Worm (Caenorhabditis elegans) whole organism, late embryonic: ENCODE data around the gene ttr-5.

Experiments
- C38D4.7 ChIP-seq: fragments of 200-800 bp; sonication (Bioruptor generic); optimal IDR thresholded peaks from 2 replicates; lab custom pipeline; 2018; ENCODE audit warnings: mild to moderate bottlenecking, missing genetic modification characterization, moderate library complexity, missing compliant biosample characterization
- K02D7.2 ChIP-seq: sonication (generic microtip); optimal IDR thresholded peaks from 2 replicates; lab custom pipeline; 2017; ENCODE audit warnings: mild to moderate bottlenecking, missing genetic modification characterization, missing compliant biosample characterization
- ahr-1 ChIP-seq: sonication (generic microtip); optimal IDR thresholded peaks from 2 replicates; lab custom pipeline; 2016; ENCODE audit warnings: missing genetic modification characterization, missing compliant biosample characterization
- ama-1 ChIP-seq: fragments of 150-350 bp; optimal IDR thresholded peaks from 2 replicates; lab custom pipeline; 2014
- ceh-18 ChIP-seq: sonication (generic microtip); optimal IDR thresholded peaks from 2 replicates; lab custom pipeline; 2016; ENCODE audit warnings: missing genetic modification characterization, missing compliant biosample characterization
- ceh-19 ChIP-seq: fragments of 200-800 bp; sonication (Bioruptor generic); optimal IDR thresholded peaks from 2 replicates; lab custom pipeline; 2018; ENCODE audit warnings: mild to moderate bottlenecking, missing genetic modification characterization, missing compliant biosample characterization
- ceh-2 ChIP-seq: sonication (generic microtip); optimal IDR thresholded peaks from 2 replicates; lab custom pipeline; 2016; ENCODE audit warnings: missing genotype, missing genetic modification characterization, missing compliant biosample characterization
- ceh-22 ChIP-seq: sonication (generic microtip); optimal IDR thresholded peaks from 2 replicates; lab custom pipeline; 2017; ENCODE audit warnings: missing biosample characterization, missing genetic modification characterization
- ceh-24 ChIP-seq: sonication (generic microtip); optimal IDR thresholded peaks from 2 replicates; lab custom pipeline; 2016; ENCODE audit warnings: mild to moderate bottlenecking, missing genetic modification characterization, missing compliant biosample characterization
- ceh-30 ChIP-seq: fragments of 150-350 bp; optimal IDR thresholded peaks from 2 replicates; lab custom pipeline; 2014; ENCODE audit warnings: missing biosample characterization, missing genetic modification characterization
- ceh-31 ChIP-seq: sonication (generic microtip); optimal IDR thresholded peaks from 2 replicates; lab custom pipeline; 2016; ENCODE audit warnings: missing genetic modification characterization, missing compliant biosample characterization
- ceh-34 ChIP-seq: sonication (generic microtip); optimal IDR thresholded peaks from 2 replicates; lab custom pipeline; 2016; ENCODE audit warnings: mild to moderate bottlenecking, missing genetic modification characterization, missing compliant biosample characterization
- ceh-45 ChIP-seq: fragments of 200-800 bp; sonication (Bioruptor generic); IDR thresholded peaks from 2 replicates; pipeline ENCODE4 v1.3.6; 2022; ENCODE audit warnings: missing genetic modification reagents, missing genetic modification characterization, missing compliant biosample characterization
- ceh-48 ChIP-seq: sonication (generic microtip); optimal IDR thresholded peaks from 2 replicates; lab custom pipeline; 2016; ENCODE audit warnings: missing genetic modification characterization, inconsistent platforms, missing compliant biosample characterization
- ceh-6 ChIP-seq: fragments of 200-800 bp; sonication (Bioruptor generic); optimal IDR thresholded peaks from 2 replicates; lab custom pipeline; 2018; ENCODE audit warnings: mild to moderate bottlenecking, missing genetic modification characterization, missing compliant biosample characterization
- che-1 ChIP-seq: sonication (generic microtip); optimal IDR thresholded peaks from 2 replicates; lab custom pipeline; 2016; ENCODE audit warnings: mild to moderate bottlenecking, missing genetic modification characterization, missing compliant biosample characterization
- elt-2 ChIP-seq: sonication (generic microtip); optimal IDR thresholded peaks from 2 replicates; lab custom pipeline; 2016; ENCODE audit warnings: missing genetic modification reagents, missing genetic modification characterization, missing compliant biosample characterization
- ets-4 ChIP-seq: sonication (generic microtip); optimal IDR thresholded peaks from 2 replicates; lab custom pipeline; 2016; ENCODE audit warnings: missing genetic modification characterization, missing compliant biosample characterization
- fax-1 ChIP-seq: sonication (generic microtip); optimal IDR thresholded peaks from 2 replicates; lab custom pipeline; 2016; ENCODE audit warnings: missing genotype, missing genetic modification characterization, missing compliant biosample characterization
- hlh-15 ChIP-seq: sonication (generic microtip); optimal IDR thresholded peaks from 2 replicates; lab custom pipeline; 2016; ENCODE audit warnings: missing genetic modification characterization, missing compliant biosample characterization
- hlh-30 ChIP-seq: sonication (generic microtip); optimal IDR thresholded peaks from 2 replicates; lab custom pipeline; 2017; ENCODE audit warnings: antibody characterized with exemption, missing genetic modification characterization, missing compliant biosample characterization; ENCODE audit not compliant: insufficient read depth
- lin-11 ChIP-seq: fragments of 200-800 bp; sonication (Bioruptor generic); optimal IDR thresholded peaks from 2 replicates; lab custom pipeline; 2018; ENCODE audit warnings: mild to moderate bottlenecking, missing genetic modification characterization, missing compliant biosample characterization
- madf-2 ChIP-seq: sonication (generic microtip); optimal IDR thresholded peaks from 2 replicates; lab custom pipeline; 2017; ENCODE audit warnings: missing genetic modification characterization, missing compliant biosample characterization
- mec-3 ChIP-seq: sonication (generic microtip); optimal IDR thresholded peaks from 2 replicates; lab custom pipeline; 2016; ENCODE audit warnings: borderline replicate concordance, missing genetic modification characterization, missing compliant biosample characterization
- nfya-1 ChIP-seq: sonication (generic microtip); optimal IDR thresholded peaks from 2 replicates; lab custom pipeline; 2017; ENCODE audit warnings: missing genetic modification characterization, mild to moderate bottlenecking, missing compliant biosample characterization, antibody characterized with exemption, moderate library complexity
- pag-3 ChIP-seq: sonication (generic microtip); optimal IDR thresholded peaks from 2 replicates; lab custom pipeline; 2016; ENCODE audit warnings: missing compliant biosample characterization, missing genetic modification characterization, borderline replicate concordance
- pat-9 ChIP-seq: fragments of 200-800 bp; sonication (Bioruptor generic); optimal IDR thresholded peaks from 2 replicates; lab custom pipeline; 2018; ENCODE audit warnings: mild to moderate bottlenecking, missing genetic modification characterization, moderate library complexity, missing compliant biosample characterization
- pax-1 ChIP-seq: fragments of 150-350 bp; optimal IDR thresholded peaks from 2 replicates; lab custom pipeline; 2014; ENCODE audit warnings: missing biosample characterization, missing genetic modification characterization
- pha-2 ChIP-seq: sonication (generic microtip); optimal IDR thresholded peaks from 2 replicates; lab custom pipeline; 2017; ENCODE audit warnings: mild to moderate bottlenecking, missing genetic modification characterization, missing compliant biosample characterization
- pha-4 ChIP-seq: fragments of 150-350 bp; optimal IDR thresholded peaks from 2 replicates; lab custom pipeline; 2018; ENCODE audit warnings: missing biosample characterization, missing genetic modification reagents, missing genetic modification characterization
- pros-1 ChIP-seq: fragments of 150-350 bp; optimal IDR thresholded peaks from 2 replicates; lab custom pipeline; 2014; ENCODE audit warnings: missing biosample characterization, missing genetic modification reagents, missing genetic modification characterization
- ref-2 ChIP-seq: sonication (generic microtip); optimal IDR thresholded peaks from 2 replicates; lab custom pipeline; 2016; ENCODE audit warnings: missing genetic modification characterization, missing compliant biosample characterization
- sox-2 ChIP-seq: fragments of 200-800 bp; sonication (Bioruptor generic); IDR thresholded peaks from 2 replicates; pipeline ENCODE4 v1.3.6; 2022; ENCODE audit warnings: missing genetic modification reagents, missing genetic modification characterization, missing compliant biosample characterization
- ttx-3 ChIP-seq: sonication (generic microtip); optimal IDR thresholded peaks from 2 replicates; lab custom pipeline; 2016; ENCODE audit warnings: missing genetic modification reagents, missing genetic modification characterization, missing compliant biosample characterization
- unc-3 ChIP-seq, 2 experiments: fragments of 200-800 bp in 1 of 2; sonication (Bioruptor generic) in 1 of 2; sonication (generic microtip) in 1 of 2; conservative IDR thresholded peaks in 1 of 2; optimal IDR thresholded peaks in 1 of 2; 2 replicates each; pipeline versions ENCODE4 v1.3.6 to Lab custom; 2016 to 2022; ENCODE audit warnings: missing compliant biosample characterization in 2 of 2, missing genetic modification characterization in 2 of 2, missing genetic modification reagents in 1 of 2
- unc-42 ChIP-seq: sonication (generic microtip); optimal IDR thresholded peaks from 2 replicates; lab custom pipeline; 2016; ENCODE audit warnings: missing genotype, missing genetic modification characterization, missing compliant biosample characterization
- unc-55 ChIP-seq: sonication (generic microtip); optimal IDR thresholded peaks from 2 replicates; lab custom pipeline; 2017; ENCODE audit warnings: missing biosample characterization, missing genetic modification reagents, missing genetic modification characterization
- ztf-16 ChIP-seq: sonication (generic microtip); optimal IDR thresholded peaks from 2 replicates; lab custom pipeline; 2017; ENCODE audit warnings: missing genetic modification characterization, missing compliant biosample characterization

The ttr-5 gene

ce11 chrIII:9329790-9330366 lies at the start of gene ttr-5:
ttr-5 (plus strand) TSS chrIII:9330316.
- TF ChIP-seq hlh-15 (tag; lab: Kevin White, UChicago) (no peak), sox-2 (no peak), hlh-30 (no peak), ceh-31 (no peak), pat-9 (tag; lab: Kevin White, UChicago) (no peak), pax-1 (tag; lab: Kevin White, UChicago) (no peak), pros-1 (no peak)

DNA sequence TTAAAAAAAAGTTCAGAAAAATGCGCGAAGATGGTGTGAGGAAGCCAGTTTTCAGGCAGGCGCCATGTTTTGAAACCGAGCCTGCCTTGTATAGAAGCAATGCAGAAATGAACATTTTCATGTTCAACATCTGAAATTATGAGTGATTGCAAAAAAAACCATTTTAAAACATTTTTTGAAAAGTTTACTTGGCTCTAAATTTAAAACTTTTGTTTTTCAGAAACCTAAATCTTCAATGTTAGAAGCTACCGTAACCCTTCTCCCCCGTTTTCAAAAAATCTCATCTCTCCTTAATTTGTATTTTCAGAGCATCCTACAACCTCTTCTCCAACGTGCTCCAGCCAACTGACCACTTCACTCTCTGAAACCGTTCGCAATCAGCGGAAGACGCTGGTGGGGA lies 48.6 kb upstream of the ttr-5 start, which contains the start of gene fozi-1:
fozi-1 (plus strand) TSS at position 301 of the 400 bp plus-strand sequence.
- TF ChIP-seq elt-2 (tag; lab: Kevin White, UChicago) (no peak), ceh-22 (tag; lab: Kevin White, UChicago) (no peak), ceh-6 (no peak)

ce11 chrIII:9288540-9288939 lies 41.6 kb upstream of the ttr-5 start:
- TF ChIP-seq hlh-30 (no peak), ceh-18 (tag; lab: Kevin White, UChicago) (no peak), ceh-48 (tag; lab: Kevin White, UChicago) (no peak), K02D7.2 (tag; lab: Kevin White, UChicago) (no peak), ceh-30 (no peak), unc-55 (GFP tag; lab: Kevin White, UChicago) (no peak), nfya-1 (tag; lab: Kevin White, UChicago) (no peak), unc-42 (no peak), ztf-16 (no peak)

DNA sequence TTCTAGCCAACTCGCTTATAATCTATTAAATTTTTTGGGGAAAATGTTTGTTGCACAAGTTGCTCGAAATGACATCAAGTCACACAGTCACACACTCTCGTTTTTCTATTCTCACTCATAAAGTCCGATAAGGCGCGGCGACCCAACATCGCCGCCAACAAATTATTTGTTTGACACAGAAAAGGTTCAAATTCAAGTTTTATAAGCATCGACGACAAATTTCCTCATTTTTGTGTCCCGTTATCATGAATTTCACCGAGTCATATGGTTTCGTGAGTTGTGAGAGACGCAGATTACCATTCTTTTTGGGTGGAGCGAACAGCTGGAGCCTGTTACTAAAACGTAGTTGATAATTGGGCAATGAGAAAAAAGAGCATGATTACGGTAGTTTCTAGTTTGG lies 40.3 kb upstream of the ttr-5 start:
- TF ChIP-seq C38D4.7 (GFP tag; lab: Kevin White, UChicago) (no peak), ttx-3 (tag; lab: Kevin White, UChicago) (no peak), lin-11 (tag; lab: Kevin White, UChicago) (no peak), ama-1 (lab: Kevin White, UChicago) (no peak)

DNA sequence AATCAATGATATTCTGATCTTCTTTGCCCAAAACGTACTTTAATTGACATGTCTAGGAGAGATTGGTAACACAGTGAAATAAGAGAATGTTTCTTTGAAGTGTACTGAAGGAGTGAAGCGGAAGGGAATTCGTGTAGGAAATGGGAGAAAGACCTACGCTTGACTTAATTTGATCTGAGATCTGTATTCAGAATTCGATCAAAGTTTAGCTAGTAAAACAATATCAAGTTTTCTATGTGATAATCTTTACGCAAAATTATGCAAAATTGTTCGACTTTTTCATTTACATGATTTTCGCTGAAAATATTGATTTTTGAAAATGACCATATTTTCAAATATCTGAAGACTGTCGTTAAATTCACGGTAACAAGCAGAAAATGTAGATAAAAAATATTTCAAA lies 32.8 kb upstream of the ttr-5 start, which contains the start of gene K01B6.4:
K01B6.4 (minus strand) TSS at position 101 of the 400 bp plus-strand sequence.
- TF ChIP-seq ref-2 (no peak), lin-11 (tag; lab: Kevin White, UChicago) (no peak), pag-3 (tag; lab: Kevin White, UChicago) (no peak)

- TF ChIP-seq ceh-45 (no peak), ets-4 (tag; lab: Kevin White, UChicago) (no peak), ceh-19 (GFP tag; lab: Kevin White, UChicago) (no peak), ceh-24 (no peak)
- TF ChIP-seq, all 69 proteins: peak for 0
These were observed 31.0 kb upstream of the ttr-5 start for ce11 chrIII:9299116-9299515.

DNA sequence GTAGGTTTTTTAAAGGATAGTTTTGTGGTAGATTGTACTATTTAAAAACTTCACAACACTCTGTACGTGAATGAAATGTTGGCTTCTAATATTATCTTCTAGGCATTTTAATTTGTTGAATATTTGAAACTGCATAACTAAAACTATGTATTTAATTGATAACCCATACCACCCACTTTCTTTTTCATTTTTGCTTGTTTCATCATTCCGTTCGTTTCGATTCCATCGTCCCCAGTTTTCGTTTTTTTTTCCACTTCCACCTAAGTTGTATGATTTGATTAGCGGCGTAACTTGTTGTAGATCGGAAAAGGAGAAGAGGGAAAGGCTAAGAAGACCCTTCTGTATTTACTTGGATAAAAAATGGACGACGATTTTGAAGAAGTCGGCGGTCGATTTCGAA lies 30.2 kb upstream of the ttr-5 start, which contains the start of gene K01B6.3:
K01B6.3 (plus strand) TSS at position 301 of the 400 bp plus-strand sequence.
- TF ChIP-seq pha-4 (tag; lab: Kevin White, UChicago): no peak
- no peak for TF ChIP-seq ceh-19 (GFP tag; lab: Kevin White, UChicago)
- no peak for TF ChIP-seq mec-3 (tag; lab: Kevin White, UChicago)
- TF ChIP-seq fax-1 (tag; lab: Kevin White, UChicago): no peak
- TF ChIP-seq ttx-3 (tag; lab: Kevin White, UChicago): no peak
- TF ChIP-seq C38D4.7 (GFP tag; lab: Kevin White, UChicago): no peak
- no peak for TF ChIP-seq ceh-34 (tag; lab: Kevin White, UChicago)
- TF ChIP-seq che-1 (tag; lab: Kevin White, UChicago): no peak
- TF ChIP-seq madf-2 (tag; lab: Kevin White, UChicago): no peak
- TF ChIP-seq unc-42: no peak
- TF ChIP-seq ceh-24: no peak
- no peak for TF ChIP-seq pha-2 (tag; lab: Kevin White, UChicago)
- no peak for TF ChIP-seq pag-3 (tag; lab: Kevin White, UChicago)
- no peak for TF ChIP-seq sox-2
- TF ChIP-seq unc-3 (GFP tag; conservative IDR thresholded peaks at IDR 0.05; lab: Robert Waterston, UW): no peak
- TF ChIP-seq unc-3 (tag; optimal IDR thresholded peaks at IDR 0.05; lab: Kevin White, UChicago): no peak
- no peak for TF ChIP-seq elt-2 (tag; lab: Kevin White, UChicago)
- no peak for TF ChIP-seq ceh-2 (tag; lab: Kevin White, UChicago)
- no peak for TF ChIP-seq ahr-1
- TF ChIP-seq ets-4 (tag; lab: Kevin White, UChicago): no peak
- TF ChIP-seq hlh-30: no peak
- TF ChIP-seq, all 69 proteins: peak for 0
